Worm (Caenorhabditis elegans): ENCODE data around the gene clec-199.

clec-199 gene

ce11 chrIV:17376127-17376526 lies 24.4 kb downstream of the clec-199 start, which contains the start of gene haf-1:
Gene haf-1, plus strand, starts transcription at chrIV:17376427.
- TF ChIP-seq sma-9 (GFP tag; optimal IDR thresholded peaks at IDR 0.05) (no peak), sma-9 (tag; optimal IDR thresholded peaks at IDR 0.05) (no peak), crh-2 (tag; optimal IDR thresholded peaks at IDR 0.05) (no peak), nhr-6 (tag; optimal IDR thresholded peaks at IDR 0.05) (no peak), ztf-11 (tag; optimal IDR thresholded peaks at IDR 0.05) (no peak), nhr-12 (tag; optimal IDR thresholded peaks at IDR 0.05) (no peak)

- TF ChIP-seq unc-55 (GFP tag; optimal IDR thresholded peaks at IDR 0.05): peak; percentile 60
- peak; percentile 60 for TF ChIP-seq C34F6.9 (tag; optimal IDR thresholded peaks at IDR 0.05)
- no peak for TF ChIP-seq crh-2 (tag; optimal IDR thresholded peaks at IDR 0.05)
- peak; percentile 11 for TF ChIP-seq fos-1 (tag; optimal IDR thresholded peaks at IDR 0.05)
- TF ChIP-seq lin-13 (GFP tag; optimal IDR thresholded peaks at IDR 0.05): peak; percentile 11
- TF ChIP-seq ztf-11 (tag; optimal IDR thresholded peaks at IDR 0.05): no peak
- TF ChIP-seq skn-1 (tag; optimal IDR thresholded peaks at IDR 0.05): no peak
- TF ChIP-seq sma-9 (GFP tag; optimal IDR thresholded peaks at IDR 0.05): no peak
- TF ChIP-seq sma-9 (tag; optimal IDR thresholded peaks at IDR 0.05): no peak
- no peak for TF ChIP-seq aly-2 (tag; optimal IDR thresholded peaks at IDR 0.05)
- TF ChIP-seq dmd-4 (tag; optimal IDR thresholded peaks at IDR 0.05): no peak
- peak in 1 of 2 experiments; percentile 40 for TF ChIP-seq lsy-2 (tag; optimal IDR thresholded peaks at IDR 0.05)
- no peak for TF ChIP-seq snpc-4 (tag; optimal IDR thresholded peaks at IDR 0.05)
- no peak for TF ChIP-seq nhr-21 (tag; optimal IDR thresholded peaks at IDR 0.05)
- no peak for TF ChIP-seq unc-62 (GFP tag; optimal IDR thresholded peaks at IDR 0.05)
- no peak for TF ChIP-seq mab-5 (tag; optimal IDR thresholded peaks at IDR 0.05)
- peak; percentile 20 for TF ChIP-seq nhr-129 (tag; optimal IDR thresholded peaks at IDR 0.05)
These were observed 28.5 kb downstream of the clec-199 start, which contains the start of the genes C30H6.9 and dlat-2 for ce11 chrIV:17380061-17380680. Gene C30H6.9, minus strand, starts transcription at chrIV:17380170. Gene dlat-2, plus strand, starts transcription at chrIV:17380626.

ce11 chrIV:17382029-17382428 lies 30.3 kb downstream of the clec-199 start, which contains the start of gene C30H6.8:
Gene C30H6.8, plus strand, starts transcription at chrIV:17382329.
- TF ChIP-seq ztf-1 (GFP tag; conservative IDR thresholded peaks at IDR 0.05) (no peak), lsy-2 (tag; optimal IDR thresholded peaks at IDR 0.05) (no peak), sma-9 (GFP tag; optimal IDR thresholded peaks at IDR 0.05) (no peak), sma-9 (tag; optimal IDR thresholded peaks at IDR 0.05) (no peak), nhr-77 (tag; optimal IDR thresholded peaks at IDR 0.05) (no peak), nhr-23 (tag; optimal IDR thresholded peaks at IDR 0.05) (no peak), aly-2 (tag; optimal IDR thresholded peaks at IDR 0.05) (no peak), nhr-129 (tag; optimal IDR thresholded peaks at IDR 0.05) (no peak), zag-1 (tag; optimal IDR thresholded peaks at IDR 0.05) (no peak), unc-62 (GFP tag; optimal IDR thresholded peaks at IDR 0.05) (no peak), peb-1 (tag; optimal IDR thresholded peaks at IDR 0.05) (no peak), sem-4 (tag; optimal IDR thresholded peaks at IDR 0.05) (no peak), sma-3 (GFP tag; optimal IDR thresholded peaks at IDR 0.05) (no peak), ztf-4 (tag; optimal IDR thresholded peaks at IDR 0.05) (no peak), lin-11 (tag; optimal IDR thresholded peaks at IDR 0.05) (no peak), mdl-1 (tag; optimal IDR thresholded peaks at IDR 0.05) (no peak), alr-1 (tag; optimal IDR thresholded peaks at IDR 0.05) (no peak), nhr-10 (tag; optimal IDR thresholded peaks at IDR 0.05) (no peak), ceh-16 (tag; optimal IDR thresholded peaks at IDR 0.05) (no peak)

- TF ChIP-seq nhr-12 (tag; optimal IDR thresholded peaks at IDR 0.05) (no peak), snpc-4 (tag; optimal IDR thresholded peaks at IDR 0.05) (no peak), F13H6.1 (tag; optimal IDR thresholded peaks at IDR 0.05) (no peak), nhr-10 (tag; optimal IDR thresholded peaks at IDR 0.05) (no peak), C34F6.9 (tag; optimal IDR thresholded peaks at IDR 0.05) (no peak), zag-1 (tag; optimal IDR thresholded peaks at IDR 0.05) (no peak), ama-1 (optimal IDR thresholded peaks at IDR 0.05) (no peak), R02D3.7 (tag; optimal IDR thresholded peaks at IDR 0.05) (no peak), ceh-82 (tag; optimal IDR thresholded peaks at IDR 0.05) (no peak), lin-13 (GFP tag; optimal IDR thresholded peaks at IDR 0.05) (no peak), skn-1 (tag; optimal IDR thresholded peaks at IDR 0.05) (no peak), nhr-25 (tag; optimal IDR thresholded peaks at IDR 0.05) (no peak)
These were observed 31.4 kb downstream of the clec-199 start, which contains the start of gene C30H6.12 for ce11 chrIV:17383046-17383445. Gene C30H6.12, plus strand, starts transcription at chrIV:17383346.
